Fruit fly (Drosophila melanogaster) whole organism, prepupa: ENCODE data around the gene CG14711.

ENCODE experiments used
- CG11902 ChIP-seq: fragments of 200-800 bp; sonication (Bioruptor generic); optimal IDR thresholded peaks from 3 replicates; lab custom pipeline; 2016; ENCODE audit warnings: missing biosample characterization, missing genetic modification characterization
- CG31627 ChIP-seq: fragments of 200-800 bp; sonication (Bioruptor generic); optimal IDR thresholded peaks from 3 replicates; lab custom pipeline; 2016; ENCODE audit warnings: missing biosample characterization, missing genetic modification characterization
- CG32006 ChIP-seq: fragments of 200-800 bp; sonication (Bioruptor generic); optimal IDR thresholded peaks from 3 replicates; lab custom pipeline; 2017; ENCODE audit warnings: missing biosample characterization, mild to moderate bottlenecking, missing genetic modification characterization
- Ets96B ChIP-seq: fragments of 200-800 bp; optimal IDR thresholded peaks from 2 replicates; lab custom pipeline; 2019; ENCODE audit warnings: missing biosample characterization, mild to moderate bottlenecking, missing genetic modification characterization, moderate library complexity
- Lpt ChIP-seq: fragments of 200-800 bp; sonication (Bioruptor generic); optimal IDR thresholded peaks from 3 replicates; lab custom pipeline; 2016; ENCODE audit warnings: missing biosample characterization, missing genetic modification characterization
- esn ChIP-seq: fragments of 200-800 bp; sonication (Bioruptor generic); optimal IDR thresholded peaks from 2 replicates; lab custom pipeline; 2016; ENCODE audit warnings: missing biosample characterization, mild to moderate bottlenecking, missing genetic modification characterization, moderate library complexity
- pdm3 ChIP-seq: fragments of 200-800 bp; sonication (Bioruptor generic); optimal IDR thresholded peaks from 3 replicates; lab custom pipeline; 2016; ENCODE audit warnings: missing biosample characterization, missing genetic modification characterization
- salr ChIP-seq, 2 experiments: fragments of 200-800 bp; sonication (Bioruptor generic); optimal IDR thresholded peaks; 3 replicates each; lab custom pipeline; 2016 to 2018; ENCODE audit warnings: missing biosample characterization in 2 of 2, missing genetic modification characterization in 2 of 2, mild to moderate bottlenecking in 1 of 2

- TF ChIP-seq salr (GFP tag; optimal IDR thresholded peaks at IDR 0.05; lab: Kevin White, UChicago) (no peak), Ets96B (tag; lab: Kevin White, UChicago) (no peak), CG32006 (no peak), CG11902 (no peak), pdm3 (GFP tag; lab: Kevin White, UChicago) (no peak), CG31627 (no peak), Lpt (GFP tag; lab: Kevin White, UChicago) (no peak), esn (GFP tag; lab: Kevin White, UChicago) (no peak)
These were observed 25.5 kb downstream of the CG14711 start for dm6 chr3R:11648356-11649355.
